Worm (Caenorhabditis elegans): Measurements from ENCODE around the gene Y26G10.1.

Gene Y26G10.1

ce11 chrV:17706217-17706806 is 10.6 kb upstream of the Y26G10.1 start:
- no peak for TF ChIP-seq ZK546.5 (tag; optimal IDR thresholded peaks at IDR 0.05)
- TF ChIP-seq sma-9 (GFP tag; optimal IDR thresholded peaks at IDR 0.05), result no peak
- no peak for TF ChIP-seq sma-9 (tag; optimal IDR thresholded peaks at IDR 0.05)
- TF ChIP-seq F13H6.1 (tag; optimal IDR thresholded peaks at IDR 0.05), result no peak
- no peak for TF ChIP-seq nhr-129 (tag; optimal IDR thresholded peaks at IDR 0.05)
- TF ChIP-seq nhr-25 (tag; optimal IDR thresholded peaks at IDR 0.05), result no peak
- no peak for TF ChIP-seq gmeb-1 (tag; optimal IDR thresholded peaks at IDR 0.05)
- TF ChIP-seq ceh-82 (tag; optimal IDR thresholded peaks at IDR 0.05), result no peak
- no peak for TF ChIP-seq lsy-2 (tag; optimal IDR thresholded peaks at IDR 0.05)

ce11 chrV:17705814-17706213 is 10.1 kb upstream of the Y26G10.1 start, which contains the start of gene W06D12.6:
Gene W06D12.6 (plus strand): TSS chrV:17706114.
- no peak for TF ChIP-seq fos-1 (tag; optimal IDR thresholded peaks at IDR 0.05)

- TF ChIP-seq sma-3 (GFP tag; optimal IDR thresholded peaks at IDR 0.05) (no peak), ztf-1 (GFP tag; conservative IDR thresholded peaks at IDR 0.05) (no peak), blmp-1 (tag; optimal IDR thresholded peaks at IDR 0.05; ENCODE audit: insufficient read depth) (no peak), ZK546.5 (tag; optimal IDR thresholded peaks at IDR 0.05) (no peak), lsy-2 (tag; optimal IDR thresholded peaks at IDR 0.05) (no peak), sem-4 (tag; optimal IDR thresholded peaks at IDR 0.05) (no peak), elt-1 (tag; optimal IDR thresholded peaks at IDR 0.05) (no peak), mdl-1 (tag; optimal IDR thresholded peaks at IDR 0.05) (no peak), alr-1 (tag; optimal IDR thresholded peaks at IDR 0.05) (no peak), ztf-4 (tag; optimal IDR thresholded peaks at IDR 0.05) (no peak), lin-11 (tag; optimal IDR thresholded peaks at IDR 0.05) (no peak), nhr-25 (tag; optimal IDR thresholded peaks at IDR 0.05) (no peak), lin-13 (GFP tag; optimal IDR thresholded peaks at IDR 0.05) (no peak), nhr-77 (tag; optimal IDR thresholded peaks at IDR 0.05) (no peak), mbf-1 (tag; optimal IDR thresholded peaks at IDR 0.05) (no peak), R02D3.7 (tag; optimal IDR thresholded peaks at IDR 0.05) (no peak), unc-55 (GFP tag; optimal IDR thresholded peaks at IDR 0.05) (no peak), gmeb-1 (tag; optimal IDR thresholded peaks at IDR 0.05) (no peak)
Observed at ce11 chrV:17700728-17701262, 5.1 kb upstream of the Y26G10.1 start, which contains the start of the genes Y26G10.5 and srh-32. Gene Y26G10.5 (minus strand): TSS chrV:17700828. Gene srh-32 (plus strand): TSS chrV:17701212.

ce11 chrV:17699659-17700058 is 4.0 kb upstream of the Y26G10.1 start, which contains the start of gene Y26G10.6:
Gene Y26G10.6 (plus strand): TSS chrV:17699959.
- TF ChIP-seq skn-1 (tag; optimal IDR thresholded peaks at IDR 0.05), result no peak
- TF ChIP-seq nhr-11 (tag; optimal IDR thresholded peaks at IDR 0.05), result no peak

ce11 chrV:17699097-17699496 is 3.4 kb upstream of the Y26G10.1 start, which contains the start of gene Y26G10.4:
Gene Y26G10.4 (minus strand): TSS chrV:17699197.
- TF ChIP-seq F13H6.1 (tag; optimal IDR thresholded peaks at IDR 0.05), result no peak
- no peak for TF ChIP-seq ZK546.5 (tag; optimal IDR thresholded peaks at IDR 0.05)
- no peak for TF ChIP-seq mab-5 (tag; optimal IDR thresholded peaks at IDR 0.05)
- TF ChIP-seq Y55F3AM.14 (GFP tag; optimal IDR thresholded peaks at IDR 0.05), result no peak
- TF ChIP-seq peb-1 (tag; optimal IDR thresholded peaks at IDR 0.05), result no peak
- TF ChIP-seq unc-39 (tag; optimal IDR thresholded peaks at IDR 0.05), result no peak

- TF ChIP-seq elt-3 (tag; optimal IDR thresholded peaks at IDR 0.05) (no peak), ceh-16 (tag; optimal IDR thresholded peaks at IDR 0.05) (no peak), gmeb-1 (tag; optimal IDR thresholded peaks at IDR 0.05) (no peak), skn-1 (tag; optimal IDR thresholded peaks at IDR 0.05) (no peak), sma-9 (GFP tag; optimal IDR thresholded peaks at IDR 0.05) (no peak), sma-9 (tag; optimal IDR thresholded peaks at IDR 0.05) (no peak), nhr-23 (tag; optimal IDR thresholded peaks at IDR 0.05) (no peak), unc-62 (GFP tag; optimal IDR thresholded peaks at IDR 0.05) (no peak), F13H6.1 (tag; optimal IDR thresholded peaks at IDR 0.05) (no peak), nhr-6 (tag; optimal IDR thresholded peaks at IDR 0.05) (no peak), mdl-1 (tag; optimal IDR thresholded peaks at IDR 0.05) (no peak), mbf-1 (tag; optimal IDR thresholded peaks at IDR 0.05) (no peak), snpc-4 (tag; optimal IDR thresholded peaks at IDR 0.05) (no peak), lin-39 (tag; optimal IDR thresholded peaks at IDR 0.05) (no peak), ztf-4 (tag; optimal IDR thresholded peaks at IDR 0.05) (no peak)
Observed at ce11 chrV:17696753-17697152, 1.1 kb upstream of the Y26G10.1 start, which contains the start of gene spp-29. Gene spp-29 (minus strand): TSS chrV:17696853.
